Fruit fly (Drosophila melanogaster): ENCODE results near the gene CG14683.

CG14683 gene

DNA sequence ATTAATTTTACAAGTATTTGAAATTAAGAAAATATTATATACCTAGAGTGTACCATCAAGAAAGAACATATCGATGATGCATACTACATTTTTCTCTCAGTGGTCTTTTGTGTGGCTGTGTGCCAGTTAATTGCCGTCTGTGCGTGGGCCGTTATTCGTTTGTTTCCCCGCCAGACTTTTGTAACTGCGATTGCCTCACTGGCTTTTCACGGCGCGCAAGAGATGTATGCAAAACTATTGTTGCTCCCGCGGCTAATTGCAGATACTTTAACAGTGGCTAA is 14.8 kb upstream of the CG14683 start (continued):
- no peak for TF ChIP-seq amos (GFP tag; IDR thresholded peaks at IDR 0.05; ENCODE audit: partially characterized antibody)
- no peak for TF ChIP-seq CG7839 (tag; optimal IDR thresholded peaks at IDR 0.05)
- no peak for TF ChIP-seq CG34376 (GFP tag; optimal IDR thresholded peaks at IDR 0.05)
- TF ChIP-seq dan (GFP tag; IDR thresholded peaks at IDR 0.05): no peak
- peak; percentile 51; the same call in 1 of the 3 replicates for TF ChIP-seq ken (GFP tag; IDR thresholded peaks at IDR 0.05)
- peak; percentile 35 for TF ChIP-seq CG12942 (GFP tag; optimal IDR thresholded peaks at IDR 0.05)
- TF ChIP-seq dmrt99B (tag; optimal IDR thresholded peaks at IDR 0.05): no peak
- no peak for TF ChIP-seq zen2 (GFP tag; IDR thresholded peaks at IDR 0.05; ENCODE audit: partially characterized antibody)
- TF ChIP-seq CG7987 (GFP tag; optimal IDR thresholded peaks at IDR 0.05): peak; percentile 12
- peak; percentile 46; the same call in 1 of the 2 replicates for TF ChIP-seq bowl (GFP tag; IDR thresholded peaks at IDR 0.05)
- peak; percentile 4; the same call in 1 of the 2 replicates for TF ChIP-seq CG9215 (GFP tag; IDR thresholded peaks at IDR 0.05)
- no peak for TF ChIP-seq eve (GFP tag; optimal IDR thresholded peaks at IDR 0.05)
- no peak for TF ChIP-seq Taf1 (GFP tag; IDR thresholded peaks at IDR 0.05)
- peak; percentile 62 for TF ChIP-seq CG1603 (tag; optimal IDR thresholded peaks at IDR 0.05)
- TF ChIP-seq CG10431 (GFP tag; optimal IDR thresholded peaks at IDR 0.05): no peak
- peak; percentile 8 for TF ChIP-seq ind (GFP tag; optimal IDR thresholded peaks at IDR 0.05)
- peak; percentile 30 for TF ChIP-seq CG12769 (tag; optimal IDR thresholded peaks at IDR 0.05)
- peak; percentile 25; the same call in 1 of the 2 replicates for TF ChIP-seq ssp (GFP tag; IDR thresholded peaks at IDR 0.05)
- TF ChIP-seq CG11695 (GFP tag; IDR thresholded peaks at IDR 0.05): peak; percentile 77
- TF ChIP-seq unpg (GFP tag; optimal IDR thresholded peaks at IDR 0.05): peak; percentile 75
- TF ChIP-seq dati (GFP tag; IDR thresholded peaks at IDR 0.05): 0 out of 2 replicates have a peak, but pooled peaks have one; percentile 28
- peak; percentile 56; the same call in 1 of the 2 replicates for TF ChIP-seq danr (GFP tag; IDR thresholded peaks at IDR 0.05)
- TF ChIP-seq Oli (tag; optimal IDR thresholded peaks at IDR 0.05): peak; percentile 10
- TF ChIP-seq CG8944 (GFP tag; optimal IDR thresholded peaks at IDR 0.05): no peak
- TF ChIP-seq CG31224 (GFP tag; IDR thresholded peaks at IDR 0.05): 0 out of 2 replicates have a peak, but pooled peaks have one; percentile 19
- no peak for TF ChIP-seq Ets65A (GFP tag)
- 0 out of 3 replicates have a peak, but pooled peaks have one; percentile 17 for TF ChIP-seq Dbx (GFP tag; IDR thresholded peaks at IDR 0.05)
- TF ChIP-seq dmrt11E (tag; optimal IDR thresholded peaks at IDR 0.05): peak; percentile 40
- TF ChIP-seq ap (GFP tag; IDR thresholded peaks at IDR 0.05): peak; percentile 60
- peak; percentile 1 for TF ChIP-seq Dek (tag; optimal IDR thresholded peaks at IDR 0.05)
- peak; percentile 76 for TF ChIP-seq ase (GFP tag; IDR thresholded peaks at IDR 0.05)
- no peak for TF ChIP-seq aop (GFP tag; IDR thresholded peaks at IDR 0.05)
- TF ChIP-seq Ets97D (GFP tag; optimal IDR thresholded peaks at IDR 0.05): no peak
- TF ChIP-seq NFAT (GFP tag; IDR thresholded peaks at IDR 0.05): peak; percentile 48
- TF ChIP-seq CG10462 (GFP tag; optimal IDR thresholded peaks at IDR 0.05): no peak
- TF ChIP-seq CG10979 (tag; optimal IDR thresholded peaks at IDR 0.05): peak; percentile 29
- TF ChIP-seq bigmax (GFP tag; optimal IDR thresholded peaks at IDR 0.05): no peak
- no peak for TF ChIP-seq CG8924 (tag; optimal IDR thresholded peaks at IDR 0.05)
- TF ChIP-seq CG8765 (GFP tag; IDR thresholded peaks at IDR 0.05): no peak
- no peak for TF ChIP-seq sd (tag; optimal IDR thresholded peaks at IDR 0.05)
- TF ChIP-seq sc (optimal IDR thresholded peaks at IDR 0.05): no peak
- no peak for TF ChIP-seq sc (GFP tag; optimal IDR thresholded peaks at IDR 0.05)
- TF ChIP-seq z (GFP tag; IDR thresholded peaks at IDR 0.05): peak; percentile 67; the same call in 2 of the 3 replicates
- TF ChIP-seq Rx (GFP tag; IDR thresholded peaks at IDR 0.05): peak; percentile 51; the same call in 1 of the 2 replicates
- peak; percentile 22 for TF ChIP-seq CG15696 (tag; optimal IDR thresholded peaks at IDR 0.05)
- no peak for TF ChIP-seq B-H2 (GFP tag; optimal IDR thresholded peaks at IDR 0.05)
- no peak for TF ChIP-seq CG6791 (GFP tag; IDR thresholded peaks at IDR 0.05; ENCODE audit: partially characterized antibody)
- peak; percentile 73 for TF ChIP-seq HLH3B (GFP tag; IDR thresholded peaks at IDR 0.05)
- peak; percentile 18 for TF ChIP-seq CG12219 (GFP tag; optimal IDR thresholded peaks at IDR 0.05)
- TF ChIP-seq emc (GFP tag; optimal IDR thresholded peaks at IDR 0.05): no peak
- no peak for TF ChIP-seq CG2120 (GFP tag; optimal IDR thresholded peaks at IDR 0.05)
- no peak for TF ChIP-seq ac (GFP tag; optimal IDR thresholded peaks at IDR 0.05)

All from whole organism, embryonic.